Worm (Caenorhabditis elegans) whole organism, L2 larva: ENCODE measurements around the gene pdl-1.

Experiments
- F13H6.1 ChIP-seq: sonication (generic microtip); optimal IDR thresholded peaks from 2 replicates; lab custom pipeline; 2016; ENCODE audit warnings: missing genetic modification characterization, missing compliant biosample characterization
- R02D3.7 ChIP-seq: fragments of 150-350 bp; optimal IDR thresholded peaks from 2 replicates; lab custom pipeline; 2014; ENCODE audit warnings: missing biosample characterization, missing genetic modification characterization
- Y55F3AM.14 ChIP-seq: fragments of 200-800 bp; sonication (Bioruptor generic); optimal IDR thresholded peaks from 2 replicates; lab custom pipeline; 2018; ENCODE audit warnings: mild to moderate bottlenecking, missing genetic modification characterization, missing compliant biosample characterization
- ZK546.5 ChIP-seq: sonication (generic microtip); optimal IDR thresholded peaks from 2 replicates; lab custom pipeline; 2017; ENCODE audit warnings: missing biosample characterization, missing genetic modification characterization
- alr-1 ChIP-seq: fragments of 150-350 bp; optimal IDR thresholded peaks from 2 replicates; lab custom pipeline; 2014; ENCODE audit warnings: missing biosample characterization, missing genetic modification characterization
- ama-1 ChIP-seq: fragments of 150-350 bp; optimal IDR thresholded peaks from 2 replicates; lab custom pipeline; 2018; ENCODE audit warnings: inconsistent platforms
- blmp-1 ChIP-seq: sonication (generic microtip); optimal IDR thresholded peaks from 2 replicates; lab custom pipeline; 2017; ENCODE audit warnings: missing genetic modification characterization, mild to moderate bottlenecking, missing compliant biosample characterization, antibody characterized with exemption, moderate library complexity; ENCODE audit not compliant: insufficient read depth
- ceh-16 ChIP-seq: fragments of 150-350 bp; optimal IDR thresholded peaks from 2 replicates; lab custom pipeline; 2014; ENCODE audit warnings: missing biosample characterization, missing genetic modification characterization
- ceh-82 ChIP-seq: fragments of 150-350 bp; optimal IDR thresholded peaks from 2 replicates; lab custom pipeline; 2014; ENCODE audit warnings: missing biosample characterization, missing genetic modification characterization
- crh-2 ChIP-seq: sonication (generic microtip); optimal IDR thresholded peaks from 2 replicates; lab custom pipeline; 2017; ENCODE audit warnings: missing biosample characterization, missing genetic modification characterization
- dmd-4 ChIP-seq: sonication (generic microtip); optimal IDR thresholded peaks from 2 replicates; lab custom pipeline; 2017; ENCODE audit warnings: missing biosample characterization, missing genetic modification characterization
- egl-27 ChIP-seq: sonication (generic microtip); optimal IDR thresholded peaks from 3 replicates; lab custom pipeline; 2017; ENCODE audit warnings: missing biosample characterization, missing genetic modification reagents, missing genetic modification characterization
- elt-3 ChIP-seq: sonication (generic microtip); optimal IDR thresholded peaks from 2 replicates; lab custom pipeline; 2017; ENCODE audit warnings: missing biosample characterization, missing genetic modification characterization
- fos-1 ChIP-seq: fragments of 150-350 bp; optimal IDR thresholded peaks from 2 replicates; lab custom pipeline; 2014; ENCODE audit warnings: missing biosample characterization, missing genetic modification characterization
- gmeb-1 ChIP-seq: fragments of 150-350 bp; optimal IDR thresholded peaks from 2 replicates; lab custom pipeline; 2014; ENCODE audit warnings: missing biosample characterization, missing genetic modification characterization
- lin-11 ChIP-seq: fragments of 150-350 bp; sonication (generic microtip); optimal IDR thresholded peaks from 2 replicates; lab custom pipeline; 2014; ENCODE audit warnings: missing biosample characterization, missing genetic modification characterization, inconsistent platforms, mixed read lengths
- lin-13 ChIP-seq: fragments of 150-350 bp; optimal IDR thresholded peaks from 2 replicates; lab custom pipeline; 2014; ENCODE audit warnings: missing biosample characterization, missing genetic modification reagents, missing genetic modification characterization
- lin-39 ChIP-seq: fragments of 150-350 bp; optimal IDR thresholded peaks from 2 replicates; lab custom pipeline; 2014; ENCODE audit warnings: missing biosample characterization, missing genetic modification reagents, missing genetic modification characterization
- lsy-2 ChIP-seq, 2 experiments: fragments of 150-350 bp in 1 of 2; sonication (generic microtip) in 1 of 2; optimal IDR thresholded peaks; 2 replicates each; lab custom pipeline; 2014 to 2017; ENCODE audit warnings: missing biosample characterization in 2 of 2, missing genetic modification characterization in 2 of 2
- mab-5 ChIP-seq: fragments of 150-350 bp; optimal IDR thresholded peaks from 2 replicates; lab custom pipeline; 2014; ENCODE audit warnings: missing biosample characterization, missing genetic modification characterization
- mbf-1 ChIP-seq: sonication (generic microtip); optimal IDR thresholded peaks from 2 replicates; lab custom pipeline; 2017; ENCODE audit warnings: missing biosample characterization, missing genetic modification characterization
- mdl-1 ChIP-seq, 2 experiments: fragments of 150-350 bp in 1 of 2; sonication (generic microtip) in 1 of 2; optimal IDR thresholded peaks; 2 replicates each; lab custom pipeline; 2017; ENCODE audit warnings: missing biosample characterization in 2 of 2, missing genetic modification characterization in 2 of 2
- nhr-11 ChIP-seq: fragments of 150-350 bp; optimal IDR thresholded peaks from 2 replicates; lab custom pipeline; 2014; ENCODE audit warnings: missing biosample characterization, missing genetic modification characterization
- nhr-12 ChIP-seq: fragments of 150-350 bp; optimal IDR thresholded peaks from 2 replicates; lab custom pipeline; 2014; ENCODE audit warnings: missing biosample characterization, missing genetic modification characterization
- nhr-129 ChIP-seq: fragments of 150-350 bp; optimal IDR thresholded peaks from 2 replicates; lab custom pipeline; 2014; ENCODE audit warnings: missing biosample characterization, missing genetic modification characterization
- nhr-237 ChIP-seq: fragments of 150-350 bp; optimal IDR thresholded peaks from 2 replicates; lab custom pipeline; 2014; ENCODE audit warnings: missing biosample characterization, missing genetic modification characterization
- nhr-25 ChIP-seq: fragments of 150-350 bp; sonication (generic microtip); optimal IDR thresholded peaks from 3 replicates; lab custom pipeline; 2014; ENCODE audit warnings: missing biosample characterization, missing genetic modification characterization
- peb-1 ChIP-seq: fragments of 150-350 bp; optimal IDR thresholded peaks from 2 replicates; lab custom pipeline; 2014; ENCODE audit warnings: missing biosample characterization, missing genetic modification characterization
- sem-4 ChIP-seq: fragments of 150-350 bp; optimal IDR thresholded peaks from 2 replicates; lab custom pipeline; 2014; ENCODE audit warnings: missing biosample characterization, missing genetic modification reagents, missing genetic modification characterization
- skn-1 ChIP-seq: sonication (generic microtip); optimal IDR thresholded peaks from 2 replicates; lab custom pipeline; 2017; ENCODE audit warnings: missing biosample characterization, missing genetic modification characterization
- sma-3 ChIP-seq: sonication (generic microtip); optimal IDR thresholded peaks from 2 replicates; lab custom pipeline; 2016; ENCODE audit warnings: missing genetic modification reagents, missing genetic modification characterization, missing compliant biosample characterization
- sma-9 ChIP-seq, 2 experiments: fragments of 150-350 bp in 1 of 2; sonication (generic microtip) in 1 of 2; optimal IDR thresholded peaks; 2 replicates each; lab custom pipeline; 2014 to 2016; ENCODE audit warnings: missing genetic modification characterization in 2 of 2, mild to moderate bottlenecking in 1 of 2, missing biosample characterization in 1 of 2, missing compliant biosample characterization in 1 of 2, missing genetic modification reagents in 1 of 2, moderate library complexity in 1 of 2
- snpc-4 ChIP-seq: fragments of 150-350 bp; optimal IDR thresholded peaks from 2 replicates; lab custom pipeline; 2014; ENCODE audit warnings: missing biosample characterization, missing genetic modification characterization
- unc-55 ChIP-seq: fragments of 150-350 bp; sonication (generic microtip); optimal IDR thresholded peaks from 3 replicates; lab custom pipeline; 2014; ENCODE audit warnings: missing biosample characterization, missing genetic modification reagents, missing genetic modification characterization
- unc-62 ChIP-seq: fragments of 150-350 bp; optimal IDR thresholded peaks from 2 replicates; lab custom pipeline; 2014; ENCODE audit warnings: missing biosample characterization, missing genetic modification reagents, missing genetic modification characterization
- zag-1 ChIP-seq: fragments of 150-350 bp; optimal IDR thresholded peaks from 2 replicates; lab custom pipeline; 2014; ENCODE audit warnings: missing biosample characterization, missing genetic modification characterization
- ztf-1 ChIP-seq: fragments of 200-800 bp; sonication (Bioruptor generic); conservative IDR thresholded peaks from 2 replicates; pipeline ENCODE4 v1.3.6; 2022; ENCODE audit warnings: missing genetic modification characterization, missing compliant biosample characterization
- ztf-11 ChIP-seq: sonication (generic microtip); optimal IDR thresholded peaks from 2 replicates; lab custom pipeline; 2017; ENCODE audit warnings: missing biosample characterization, missing genetic modification characterization
- ztf-4 ChIP-seq: fragments of 150-350 bp; optimal IDR thresholded peaks from 2 replicates; lab custom pipeline; 2014; ENCODE audit warnings: missing biosample characterization, missing genetic modification characterization

pdl-1 gene

DNA sequence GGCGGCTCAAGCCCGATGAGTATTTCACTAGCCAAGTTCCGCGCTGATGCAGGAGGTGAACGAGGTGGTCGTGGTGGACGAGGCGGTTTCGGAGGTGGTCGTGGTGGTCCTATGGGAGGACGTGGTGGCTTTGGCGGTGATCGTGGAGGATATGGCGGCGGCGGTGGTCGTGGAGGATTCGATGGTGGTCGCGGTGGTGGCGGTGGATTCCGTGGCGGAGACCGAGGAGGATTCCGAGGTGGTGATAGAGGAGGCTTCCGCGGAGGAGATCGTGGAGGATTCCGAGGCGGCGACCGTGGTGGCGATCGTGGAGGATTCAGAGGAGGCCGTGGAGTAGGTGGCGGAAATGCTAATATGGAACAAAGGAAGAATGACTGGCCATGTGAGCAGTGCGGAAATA is 28.9 kb upstream of the pdl-1 start:
- no peak for TF ChIP-seq mab-5 (tag; lab: Kevin White, UChicago)

DNA sequence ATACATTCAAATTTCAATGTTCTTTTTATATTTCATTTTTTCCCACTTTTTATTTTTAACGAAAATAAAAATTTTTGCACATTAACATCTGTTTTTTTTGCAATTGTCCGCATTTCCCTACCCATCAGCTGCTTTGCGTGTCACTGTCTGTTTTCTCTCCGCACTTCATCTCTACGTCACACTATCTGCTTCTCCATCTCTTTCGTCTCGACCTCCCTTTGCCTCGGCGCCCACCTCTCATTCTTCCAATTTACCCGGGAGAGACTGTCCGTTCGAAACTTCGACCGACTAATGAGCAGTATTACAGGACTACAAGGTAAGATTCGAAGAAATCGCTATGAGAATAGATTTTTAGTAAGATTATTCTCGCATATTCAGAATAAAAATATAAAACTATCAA is 28.2 kb upstream of the pdl-1 start, which contains the start of gene C27H5.2:
TSS of gene C27H5.2 (plus strand) at position 190 of the 400 bp plus-strand sequence.
- TF ChIP-seq ceh-16 (no peak), ztf-1 (GFP tag; lab: Robert Waterston, UW) (no peak), mdl-1 (tag; optimal IDR thresholded peaks at IDR 0.05; lab: Kevin White, UChicago) (no peak), ceh-82 (tag; lab: Kevin White, UChicago) (no peak), lsy-2 (tag; optimal IDR thresholded peaks at IDR 0.05; lab: Kevin White, UChicago) (peak in 1 of 2 experiments; percentile 18), fos-1 (tag; lab: Kevin White, UChicago) (peak; percentile 48), nhr-12 (tag; lab: Kevin White, UChicago) (no peak), egl-27 (no peak), nhr-129 (tag; lab: Kevin White, UChicago) (peak; percentile 21), mbf-1 (tag; lab: Kevin White, UChicago) (no peak), ama-1 (peak; percentile 21)

ce11 chrII:7157415-7157814 is 26.2 kb upstream of the pdl-1 start:
- TF ChIP-seq F13H6.1 (tag; lab: Kevin White, UChicago) (no peak), ztf-4 (tag; lab: Kevin White, UChicago) (no peak), lin-11 (tag; lab: Kevin White, UChicago) (no peak), nhr-237 (tag; lab: Kevin White, UChicago) (no peak), sem-4 (tag; lab: Kevin White, UChicago) (no peak), Y55F3AM.14 (no peak), dmd-4 (tag; lab: Kevin White, UChicago) (no peak), lsy-2 (tag; optimal IDR thresholded peaks at IDR 0.05; lab: Kevin White, UChicago) (no peak), sma-3 (no peak), unc-62 (GFP tag; lab: Kevin White, UChicago) (no peak), zag-1 (no peak), nhr-25 (tag; lab: Kevin White, UChicago) (no peak), mab-5 (tag; lab: Kevin White, UChicago) (no peak), snpc-4 (tag; lab: Kevin White, UChicago) (no peak), lin-13 (GFP tag; lab: Kevin White, UChicago) (no peak), blmp-1 (tag; lab: Kevin White, UChicago) (no peak), ztf-11 (no peak), fos-1 (tag; lab: Kevin White, UChicago) (peak; percentile 52), crh-2 (tag; lab: Kevin White, UChicago) (peak; percentile 43), elt-3 (tag; lab: Kevin White, UChicago) (no peak), nhr-11 (no peak), mdl-1 (tag; optimal IDR thresholded peaks at IDR 0.05; lab: Kevin White, UChicago) (no peak), gmeb-1 (tag; lab: Kevin White, UChicago) (peak; percentile 27), lin-39 (tag; lab: Kevin White, UChicago) (no peak), mbf-1 (tag; lab: Kevin White, UChicago) (no peak), skn-1 (tag; lab: Kevin White, UChicago) (no peak), unc-55 (GFP tag; lab: Kevin White, UChicago) (no peak), nhr-129 (tag; lab: Kevin White, UChicago) (no peak), peb-1 (no peak), R02D3.7 (tag; lab: Kevin White, UChicago) (no peak), ceh-82 (tag; lab: Kevin White, UChicago) (no peak), ZK546.5 (tag; lab: Kevin White, UChicago) (no peak), sma-9 (GFP tag; optimal IDR thresholded peaks at IDR 0.05; lab: Kevin White, UChicago) (peak; percentile 60), sma-9 (tag; optimal IDR thresholded peaks at IDR 0.05; lab: Kevin White, UChicago) (no peak), ztf-1 (GFP tag; lab: Robert Waterston, UW) (no peak), alr-1 (tag; lab: Kevin White, UChicago) (no peak)
